Fruit fly (Drosophila melanogaster) whole organism, adult: ENCODE measurements around the gene RpS9.

Experiments used
- CG5204 ChIP-seq: fragments of 200-800 bp; sonication (Bioruptor generic); optimal IDR thresholded peaks from 2 replicates; lab custom pipeline; 2016; ENCODE audit warnings: missing biosample characterization, missing genetic modification characterization
- CG7045 ChIP-seq: fragments of 200-800 bp; sonication (Bioruptor generic); optimal IDR thresholded peaks from 2 replicates; lab custom pipeline; 2017; ENCODE audit warnings: missing biosample characterization, mild to moderate bottlenecking, missing genetic modification characterization
- Crg-1 ChIP-seq: fragments of 200-800 bp; sonication (Bioruptor generic); optimal IDR thresholded peaks from 2 replicates; lab custom pipeline; 2016; ENCODE audit warnings: missing biosample characterization, missing genetic modification characterization
- kay ChIP-seq: fragments of 200-800 bp; sonication (Bioruptor generic); peaks from one replicate; lab custom pipeline; 2016; ENCODE audit warnings: missing biosample characterization, missing genetic modification characterization, borderline replicate concordance
- ovo ChIP-seq: fragments of 200-800 bp; sonication (Bioruptor generic); optimal IDR thresholded peaks from 2 replicates; lab custom pipeline; 2016; ENCODE audit warnings: missing biosample characterization, missing genetic modification characterization
- pad ChIP-seq: fragments of 200-800 bp; sonication (Bioruptor generic); optimal IDR thresholded peaks from 3 replicates; lab custom pipeline; 2017; ENCODE audit warnings: missing biosample characterization, missing genetic modification characterization, mild to moderate bottlenecking, moderate library complexity, missing genetic modification reagents

DNA sequence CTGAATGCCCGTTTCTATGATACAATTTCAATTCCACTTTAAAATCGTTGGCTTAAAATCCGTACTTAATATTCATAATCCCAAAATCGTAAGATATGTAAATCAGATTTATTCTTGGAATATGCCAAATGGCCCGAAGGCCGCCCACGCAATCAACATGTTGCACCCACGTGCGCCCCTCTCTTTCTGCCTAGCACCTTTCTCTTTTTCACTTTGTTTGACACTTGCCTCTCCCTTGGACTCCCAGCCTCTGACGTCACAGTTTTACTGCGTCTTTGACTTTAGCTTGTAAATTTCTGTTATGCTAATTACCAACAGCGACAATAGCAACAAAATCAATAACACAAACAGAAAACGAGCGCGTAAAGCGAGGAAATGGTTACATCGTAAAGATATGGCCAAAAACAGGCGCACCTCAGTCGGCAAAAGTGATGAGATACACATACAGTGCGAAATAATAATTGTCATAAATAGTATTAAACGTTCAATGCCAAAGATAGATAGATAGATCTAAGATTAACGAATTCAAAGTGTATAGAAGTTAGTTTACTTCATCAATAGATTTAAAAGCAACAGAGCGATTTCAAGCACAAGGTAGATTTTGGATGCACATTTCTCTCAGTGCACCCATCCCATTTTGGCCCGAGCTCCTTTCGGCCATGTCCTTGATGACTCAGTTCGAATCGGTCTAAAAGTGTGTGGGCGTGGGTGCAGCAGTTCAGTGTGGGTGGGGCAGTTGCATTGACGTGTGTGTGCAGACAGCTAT is 7.6 kb downstream of the RpS9 start:
- TF ChIP-seq Crg-1 (no peak), CG7045 (peak; percentile 35), CG5204 (no peak), pad (no peak), ovo (GFP tag; lab: Kevin White, UChicago) (no peak), kay (GFP tag; lab: Kevin White, UChicago) (peak; percentile 59)
